Worm (Caenorhabditis elegans): ENCODE measurements around the gene Y39G8B.13.

Gene Y39G8B.13

DNA sequence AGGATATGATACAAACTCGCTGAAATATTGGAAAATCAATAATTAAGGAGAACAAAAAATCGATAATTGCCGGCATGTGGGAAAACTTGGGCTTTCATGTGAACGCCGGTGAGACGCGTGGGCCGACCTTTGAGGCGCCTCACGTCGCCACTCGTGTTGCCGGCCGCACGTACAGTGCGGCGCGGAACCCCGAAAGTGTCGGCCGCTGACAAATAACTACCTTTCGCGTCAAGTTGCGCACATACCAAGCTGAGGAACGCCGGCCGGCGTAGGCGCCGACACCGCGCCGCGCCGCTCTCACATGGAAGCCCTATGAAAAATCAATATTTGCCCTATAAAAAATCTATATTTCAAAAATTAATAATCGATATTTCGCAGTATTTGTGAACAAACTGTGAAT is 44.6 kb downstream of the Y39G8B.13 start:
- no peak for TF ChIP-seq dao-5 (tag; optimal IDR thresholded peaks at IDR 0.05)

DNA sequence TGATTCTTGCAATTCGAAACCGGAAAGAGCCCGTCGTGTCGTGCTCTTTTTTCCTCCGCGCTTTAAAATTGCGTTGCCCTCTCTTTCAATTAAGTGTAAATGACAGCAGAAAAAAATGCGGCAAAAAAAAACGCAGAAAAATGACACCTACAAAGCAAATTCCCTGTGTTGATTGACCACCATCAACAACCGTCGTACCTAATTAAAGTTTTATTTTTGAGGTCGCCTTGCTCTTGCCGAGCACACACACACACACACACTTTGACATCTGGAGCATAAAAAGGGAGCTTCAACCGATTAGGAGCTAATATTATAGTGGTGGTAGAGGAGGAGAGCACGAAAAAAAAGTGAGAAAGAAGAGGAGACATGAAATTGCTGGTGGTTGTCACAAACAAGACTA is 46.9 kb downstream of the Y39G8B.13 start:
- TF ChIP-seq dao-5 (tag; optimal IDR thresholded peaks at IDR 0.05) (no peak), W03F9.2 (tag; optimal IDR thresholded peaks at IDR 0.05) (no peak), him-1 (tag; optimal IDR thresholded peaks at IDR 0.05) (no peak)

DNA sequence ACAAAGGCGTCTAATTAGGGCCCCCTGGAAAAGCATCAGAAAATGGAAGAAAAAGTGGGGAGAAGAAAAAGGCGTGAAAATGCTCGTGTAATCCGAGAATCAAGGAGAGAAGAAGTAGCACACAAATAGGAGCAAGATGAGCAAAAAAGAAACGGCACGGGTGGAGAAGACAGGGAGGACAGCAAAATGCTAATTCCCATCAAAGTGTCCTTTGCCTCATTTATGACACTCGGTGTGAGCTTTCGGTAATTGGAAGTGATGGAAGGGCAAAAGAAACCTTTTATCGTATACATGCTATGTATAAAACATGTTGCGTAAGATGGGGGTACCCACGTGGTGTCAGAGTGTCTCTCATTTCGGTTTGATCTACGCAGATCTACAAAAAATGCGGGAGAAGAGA is 49.3 kb downstream of the Y39G8B.13 start:
- TF ChIP-seq dao-5 (tag; optimal IDR thresholded peaks at IDR 0.05), result no peak
- no peak for TF ChIP-seq him-1 (tag; optimal IDR thresholded peaks at IDR 0.05)
- no peak for TF ChIP-seq W03F9.2 (tag; optimal IDR thresholded peaks at IDR 0.05)
